Worm (Caenorhabditis elegans) whole organism, late embryonic: ENCODE results near the gene gcy-11.

Experiments
- C38D4.7 ChIP-seq: fragments of 200-800 bp; sonication (Bioruptor generic); optimal IDR thresholded peaks from 2 replicates; lab custom pipeline; 2018; ENCODE audit warnings: mild to moderate bottlenecking, missing genetic modification characterization, moderate library complexity, missing compliant biosample characterization
- ama-1 ChIP-seq: fragments of 150-350 bp; optimal IDR thresholded peaks from 2 replicates; lab custom pipeline; 2014
- dve-1 ChIP-seq: sonication (generic microtip); optimal IDR thresholded peaks from 2 replicates; lab custom pipeline; 2017; ENCODE audit warnings: antibody characterized with exemption, mild to moderate bottlenecking, missing genetic modification characterization, missing compliant biosample characterization
- fkh-10 ChIP-seq: fragments of 150-350 bp; optimal IDR thresholded peaks from 2 replicates; lab custom pipeline; 2014; ENCODE audit warnings: missing biosample characterization, missing genetic modification reagents, missing genetic modification characterization
- lim-6 ChIP-seq: sonication (generic microtip); optimal IDR thresholded peaks from 2 replicates; lab custom pipeline; 2016; ENCODE audit warnings: missing genetic modification characterization, missing compliant biosample characterization
- mec-3 ChIP-seq: sonication (generic microtip); optimal IDR thresholded peaks from 2 replicates; lab custom pipeline; 2016; ENCODE audit warnings: borderline replicate concordance, missing genetic modification characterization, missing compliant biosample characterization
- nhr-11 ChIP-seq: fragments of 150-350 bp; optimal IDR thresholded peaks from 2 replicates; lab custom pipeline; 2014; ENCODE audit warnings: missing biosample characterization, missing genetic modification characterization
- npax-4 ChIP-seq: sonication (generic microtip); optimal IDR thresholded peaks from 2 replicates; lab custom pipeline; 2016; ENCODE audit warnings: missing genetic modification characterization, missing compliant biosample characterization
- pat-9 ChIP-seq: fragments of 200-800 bp; sonication (Bioruptor generic); optimal IDR thresholded peaks from 2 replicates; lab custom pipeline; 2018; ENCODE audit warnings: mild to moderate bottlenecking, missing genetic modification characterization, moderate library complexity, missing compliant biosample characterization
- pha-4 ChIP-seq: fragments of 150-350 bp; optimal IDR thresholded peaks from 2 replicates; lab custom pipeline; 2018; ENCODE audit warnings: missing biosample characterization, missing genetic modification reagents, missing genetic modification characterization

DNA sequence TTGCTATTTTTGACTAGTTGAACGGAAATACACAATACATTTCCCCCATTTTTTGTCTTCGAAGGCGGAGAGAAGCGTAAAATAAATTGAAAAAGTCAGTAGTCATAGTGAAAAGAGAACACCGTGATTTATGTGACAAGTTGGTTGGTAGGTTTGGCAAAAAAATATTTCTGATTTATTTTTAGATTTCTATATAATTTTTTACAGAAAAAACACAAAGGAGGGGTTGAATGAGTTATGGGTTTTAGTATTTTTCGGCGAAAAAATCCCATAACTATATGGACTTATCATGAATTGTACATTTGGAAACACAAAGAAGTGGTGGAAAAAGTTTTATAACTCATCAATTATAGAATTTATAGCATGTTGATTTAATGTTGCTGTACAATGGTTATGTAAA is 9.9 kb downstream of the gcy-11 start, which contains the start of gene C30G4.2:
- TF ChIP-seq pha-4 (tag; lab: Kevin White, UChicago) (no peak), npax-4 (tag; lab: Kevin White, UChicago) (no peak), dve-1 (tag; lab: Kevin White, UChicago) (no peak), mec-3 (tag; lab: Kevin White, UChicago) (no peak), lim-6 (tag; lab: Kevin White, UChicago) (no peak), ama-1 (lab: Kevin White, UChicago) (no peak), fkh-10 (GFP tag; lab: Kevin White, UChicago) (no peak), pat-9 (tag; lab: Kevin White, UChicago) (no peak), nhr-11 (no peak), C38D4.7 (no peak)
